Worm (Caenorhabditis elegans) whole organism, L2 larva: ENCODE data around the gene decr-1.1.

Source experiments
- C34F6.9 ChIP-seq: fragments of 150-350 bp; optimal IDR thresholded peaks from 2 replicates; lab custom pipeline; 2014; ENCODE audit warnings: missing biosample characterization, missing genetic modification characterization
- F13H6.1 ChIP-seq: sonication (generic microtip); optimal IDR thresholded peaks from 2 replicates; lab custom pipeline; 2016; ENCODE audit warnings: missing genetic modification characterization, missing compliant biosample characterization
- R02D3.7 ChIP-seq: fragments of 150-350 bp; optimal IDR thresholded peaks from 2 replicates; lab custom pipeline; 2014; ENCODE audit warnings: missing biosample characterization, missing genetic modification characterization
- Y55F3AM.14 ChIP-seq: fragments of 200-800 bp; sonication (Bioruptor generic); optimal IDR thresholded peaks from 2 replicates; lab custom pipeline; 2018; ENCODE audit warnings: mild to moderate bottlenecking, missing genetic modification characterization, missing compliant biosample characterization
- ZK546.5 ChIP-seq: sonication (generic microtip); optimal IDR thresholded peaks from 2 replicates; lab custom pipeline; 2017; ENCODE audit warnings: missing biosample characterization, missing genetic modification characterization
- aly-2 ChIP-seq: fragments of 150-350 bp; optimal IDR thresholded peaks from 2 replicates; lab custom pipeline; 2014; ENCODE audit warnings: missing biosample characterization, missing genetic modification characterization
- blmp-1 ChIP-seq: sonication (generic microtip); optimal IDR thresholded peaks from 2 replicates; lab custom pipeline; 2017; ENCODE audit warnings: missing genetic modification characterization, mild to moderate bottlenecking, missing compliant biosample characterization, antibody characterized with exemption, moderate library complexity; ENCODE audit not compliant: insufficient read depth
- crh-2 ChIP-seq: sonication (generic microtip); optimal IDR thresholded peaks from 2 replicates; lab custom pipeline; 2017; ENCODE audit warnings: missing biosample characterization, missing genetic modification characterization
- egl-27 ChIP-seq: sonication (generic microtip); optimal IDR thresholded peaks from 3 replicates; lab custom pipeline; 2017; ENCODE audit warnings: missing biosample characterization, missing genetic modification reagents, missing genetic modification characterization
- fos-1 ChIP-seq: fragments of 150-350 bp; optimal IDR thresholded peaks from 2 replicates; lab custom pipeline; 2014; ENCODE audit warnings: missing biosample characterization, missing genetic modification characterization
- gmeb-1 ChIP-seq: fragments of 150-350 bp; optimal IDR thresholded peaks from 2 replicates; lab custom pipeline; 2014; ENCODE audit warnings: missing biosample characterization, missing genetic modification characterization
- lin-11 ChIP-seq: fragments of 150-350 bp; sonication (generic microtip); optimal IDR thresholded peaks from 2 replicates; lab custom pipeline; 2014; ENCODE audit warnings: missing biosample characterization, missing genetic modification characterization, inconsistent platforms, mixed read lengths
- lin-39 ChIP-seq: fragments of 150-350 bp; optimal IDR thresholded peaks from 2 replicates; lab custom pipeline; 2014; ENCODE audit warnings: missing biosample characterization, missing genetic modification reagents, missing genetic modification characterization
- lsy-2 ChIP-seq, 2 experiments: fragments of 150-350 bp in 1 of 2; sonication (generic microtip) in 1 of 2; optimal IDR thresholded peaks; 2 replicates each; lab custom pipeline; 2014 to 2017; ENCODE audit warnings: missing biosample characterization in 2 of 2, missing genetic modification characterization in 2 of 2
- mbf-1 ChIP-seq: sonication (generic microtip); optimal IDR thresholded peaks from 2 replicates; lab custom pipeline; 2017; ENCODE audit warnings: missing biosample characterization, missing genetic modification characterization
- mdl-1 ChIP-seq, 2 experiments: fragments of 150-350 bp in 1 of 2; sonication (generic microtip) in 1 of 2; optimal IDR thresholded peaks; 2 replicates each; lab custom pipeline; 2017; ENCODE audit warnings: missing biosample characterization in 2 of 2, missing genetic modification characterization in 2 of 2
- nhr-10 ChIP-seq: sonication (generic microtip); optimal IDR thresholded peaks from 2 replicates; lab custom pipeline; 2017; ENCODE audit warnings: missing biosample characterization, missing genetic modification characterization
- nhr-129 ChIP-seq: fragments of 150-350 bp; optimal IDR thresholded peaks from 2 replicates; lab custom pipeline; 2014; ENCODE audit warnings: missing biosample characterization, missing genetic modification characterization
- nhr-23 ChIP-seq: fragments of 150-350 bp; optimal IDR thresholded peaks from 2 replicates; lab custom pipeline; 2014; ENCODE audit warnings: missing biosample characterization, missing genetic modification reagents, missing genetic modification characterization
- nhr-237 ChIP-seq: fragments of 150-350 bp; optimal IDR thresholded peaks from 2 replicates; lab custom pipeline; 2014; ENCODE audit warnings: missing biosample characterization, missing genetic modification characterization
- nhr-6 ChIP-seq: fragments of 150-350 bp; optimal IDR thresholded peaks from 2 replicates; lab custom pipeline; 2014; ENCODE audit warnings: missing biosample characterization, missing genetic modification characterization
- nhr-77 ChIP-seq: fragments of 150-350 bp; optimal IDR thresholded peaks from 2 replicates; lab custom pipeline; 2014; ENCODE audit warnings: missing biosample characterization, missing genetic modification characterization
- peb-1 ChIP-seq: fragments of 150-350 bp; optimal IDR thresholded peaks from 2 replicates; lab custom pipeline; 2014; ENCODE audit warnings: missing biosample characterization, missing genetic modification characterization
- sem-4 ChIP-seq: fragments of 150-350 bp; optimal IDR thresholded peaks from 2 replicates; lab custom pipeline; 2014; ENCODE audit warnings: missing biosample characterization, missing genetic modification reagents, missing genetic modification characterization
- skn-1 ChIP-seq: sonication (generic microtip); optimal IDR thresholded peaks from 2 replicates; lab custom pipeline; 2017; ENCODE audit warnings: missing biosample characterization, missing genetic modification characterization
- sma-3 ChIP-seq: sonication (generic microtip); optimal IDR thresholded peaks from 2 replicates; lab custom pipeline; 2016; ENCODE audit warnings: missing genetic modification reagents, missing genetic modification characterization, missing compliant biosample characterization
- sma-9 ChIP-seq, 2 experiments: fragments of 150-350 bp in 1 of 2; sonication (generic microtip) in 1 of 2; optimal IDR thresholded peaks; 2 replicates each; lab custom pipeline; 2014 to 2016; ENCODE audit warnings: missing genetic modification characterization in 2 of 2, mild to moderate bottlenecking in 1 of 2, missing biosample characterization in 1 of 2, missing compliant biosample characterization in 1 of 2, missing genetic modification reagents in 1 of 2, moderate library complexity in 1 of 2
- snpc-4 ChIP-seq: fragments of 150-350 bp; optimal IDR thresholded peaks from 2 replicates; lab custom pipeline; 2014; ENCODE audit warnings: missing biosample characterization, missing genetic modification characterization
- unc-39 ChIP-seq: fragments of 150-350 bp; optimal IDR thresholded peaks from 2 replicates; lab custom pipeline; 2014; ENCODE audit warnings: missing biosample characterization, missing genetic modification characterization
- unc-55 ChIP-seq: fragments of 150-350 bp; sonication (generic microtip); optimal IDR thresholded peaks from 3 replicates; lab custom pipeline; 2014; ENCODE audit warnings: missing biosample characterization, missing genetic modification reagents, missing genetic modification characterization
- unc-62 ChIP-seq: fragments of 150-350 bp; optimal IDR thresholded peaks from 2 replicates; lab custom pipeline; 2014; ENCODE audit warnings: missing biosample characterization, missing genetic modification reagents, missing genetic modification characterization
- ztf-1 ChIP-seq: fragments of 200-800 bp; sonication (Bioruptor generic); conservative IDR thresholded peaks from 2 replicates; pipeline ENCODE4 v1.3.6; 2022; ENCODE audit warnings: missing genetic modification characterization, missing compliant biosample characterization
- ztf-11 ChIP-seq: sonication (generic microtip); optimal IDR thresholded peaks from 2 replicates; lab custom pipeline; 2017; ENCODE audit warnings: missing biosample characterization, missing genetic modification characterization

Gene decr-1.1

ce11 chrV:13782190-13782589, at the start of gene decr-1.1:
TSS of gene decr-1.1 (plus strand) at chrV:13782399.
- no peak for TF ChIP-seq nhr-77 (tag; lab: Kevin White, UChicago)
- TF ChIP-seq nhr-129: peak; percentile 4
- peak; percentile 26 for TF ChIP-seq fos-1 (tag; lab: Kevin White, UChicago)
- no peak for TF ChIP-seq C34F6.9 (tag; lab: Kevin White, UChicago)
- peak; percentile 34 for TF ChIP-seq sma-9 (GFP tag; optimal IDR thresholded peaks at IDR 0.05; lab: Kevin White, UChicago)
- no peak for TF ChIP-seq sma-9 (tag; optimal IDR thresholded peaks at IDR 0.05; lab: Kevin White, UChicago)

DNA sequence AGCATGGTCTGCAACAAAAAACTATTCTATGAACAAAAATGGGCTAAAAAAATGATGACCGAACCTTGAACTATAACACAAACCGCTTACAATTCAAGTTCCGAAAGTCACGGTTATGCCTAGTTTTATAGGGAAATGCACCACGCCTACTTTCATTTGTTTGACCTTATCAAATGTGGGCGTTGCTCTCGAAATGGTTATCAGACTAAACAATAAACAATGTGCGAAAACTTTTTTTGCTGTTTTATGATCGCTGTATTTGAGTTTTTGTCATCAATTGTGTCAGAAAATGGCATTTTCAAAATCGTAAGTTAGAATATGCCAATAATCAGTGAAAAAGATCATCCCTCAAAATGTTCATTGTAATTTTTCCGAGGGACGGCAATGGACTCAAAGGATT, 46.1 kb upstream of the decr-1.1 start, which contains the start of gene F35E12.6:
Gene F35E12.6, minus strand, starts transcription at position 101 of the 400 bp plus-strand sequence.
- TF ChIP-seq lsy-2 (tag; optimal IDR thresholded peaks at IDR 0.05; lab: Kevin White, UChicago) (no peak), fos-1 (tag; lab: Kevin White, UChicago) (peak; percentile 19)

ce11 chrV:13738374-13738773, 43.8 kb upstream of the decr-1.1 start, which contains the start of gene irg-5:
TSS of gene irg-5 (minus strand) at chrV:13738474.
- TF ChIP-seq aly-2 (no peak), nhr-129 (no peak), blmp-1 (tag; lab: Kevin White, UChicago) (no peak), mdl-1 (tag; optimal IDR thresholded peaks at IDR 0.05; lab: Kevin White, UChicago) (no peak), crh-2 (tag; lab: Kevin White, UChicago) (no peak), sem-4 (tag; lab: Kevin White, UChicago) (no peak)

- TF ChIP-seq nhr-237 (no peak), nhr-6 (tag; lab: Kevin White, UChicago) (no peak), fos-1 (tag; lab: Kevin White, UChicago) (peak; percentile 51), sma-3 (GFP tag; lab: Kevin White, UChicago) (no peak), crh-2 (tag; lab: Kevin White, UChicago) (no peak), ztf-1 (GFP tag; lab: Robert Waterston, UW) (no peak), sma-9 (GFP tag; optimal IDR thresholded peaks at IDR 0.05; lab: Kevin White, UChicago) (peak; percentile 40), sma-9 (tag; optimal IDR thresholded peaks at IDR 0.05; lab: Kevin White, UChicago) (no peak), lsy-2 (tag; optimal IDR thresholded peaks at IDR 0.05; lab: Kevin White, UChicago) (no peak)
Observed at ce11 chrV:13739901-13740300, 42.3 kb upstream of the decr-1.1 start.

DNA sequence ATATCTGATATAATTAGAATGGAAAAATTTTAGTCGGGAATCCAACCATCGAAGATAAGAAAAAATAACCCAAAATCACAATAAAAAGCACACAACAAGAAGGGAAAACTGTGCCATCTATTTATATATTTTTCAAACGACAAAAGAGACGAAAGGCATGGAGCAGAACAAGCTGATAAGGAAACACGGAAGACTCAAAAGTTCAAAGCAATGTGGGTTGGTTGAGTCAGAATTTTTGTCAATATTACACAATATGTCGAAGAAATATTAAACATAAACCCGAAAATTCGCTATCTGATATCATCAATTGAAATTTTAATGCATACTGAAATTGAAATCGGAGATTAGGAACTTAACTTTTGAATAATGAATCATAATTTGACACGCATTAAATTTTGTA, 37.3 kb upstream of the decr-1.1 start, which contains the start of gene F35E12.9:
Gene F35E12.9, minus strand, starts transcription at position 227 of the 400 bp plus-strand sequence.
- TF ChIP-seq snpc-4 (tag; lab: Kevin White, UChicago) (no peak), sem-4 (tag; lab: Kevin White, UChicago) (no peak), lin-39 (tag; lab: Kevin White, UChicago) (no peak), sma-3 (GFP tag; lab: Kevin White, UChicago) (no peak), C34F6.9 (tag; lab: Kevin White, UChicago) (no peak), mdl-1 (tag; optimal IDR thresholded peaks at IDR 0.05; lab: Kevin White, UChicago) (no peak), nhr-23 (tag; lab: Kevin White, UChicago) (no peak), egl-27 (no peak), fos-1 (tag; lab: Kevin White, UChicago) (peak; percentile 98), nhr-129 (no peak), R02D3.7 (tag; lab: Kevin White, UChicago) (no peak), F13H6.1 (tag; lab: Kevin White, UChicago) (peak; percentile 3), aly-2 (no peak), skn-1 (tag; lab: Kevin White, UChicago) (peak; percentile 46), crh-2 (tag; lab: Kevin White, UChicago) (peak; percentile 20), mbf-1 (tag; lab: Kevin White, UChicago) (no peak), ztf-1 (GFP tag; lab: Robert Waterston, UW) (no peak), nhr-10 (tag; lab: Kevin White, UChicago) (no peak), Y55F3AM.14 (GFP tag; lab: Kevin White, UChicago) (no peak), unc-55 (GFP tag; lab: Kevin White, UChicago) (no peak), peb-1 (tag; lab: Kevin White, UChicago) (no peak), ZK546.5 (tag; lab: Kevin White, UChicago) (no peak), gmeb-1 (tag; lab: Kevin White, UChicago) (peak; percentile 40), sma-9 (GFP tag; optimal IDR thresholded peaks at IDR 0.05; lab: Kevin White, UChicago) (peak; percentile 22), sma-9 (tag; optimal IDR thresholded peaks at IDR 0.05; lab: Kevin White, UChicago) (no peak)

ce11 chrV:13748658-13749057, 33.5 kb upstream of the decr-1.1 start, which contains the start of gene F35E12.10:
TSS of gene F35E12.10 (minus strand) at chrV:13748758.
- TF ChIP-seq egl-27 (no peak), skn-1 (tag; lab: Kevin White, UChicago) (no peak), nhr-23 (tag; lab: Kevin White, UChicago) (no peak), snpc-4 (tag; lab: Kevin White, UChicago) (no peak), sma-3 (GFP tag; lab: Kevin White, UChicago) (no peak), blmp-1 (tag; lab: Kevin White, UChicago) (no peak), ztf-11 (no peak), unc-39 (tag; lab: Kevin White, UChicago) (no peak), Y55F3AM.14 (GFP tag; lab: Kevin White, UChicago) (no peak), lin-11 (tag; lab: Kevin White, UChicago) (no peak), unc-62 (GFP tag; lab: Kevin White, UChicago) (no peak), nhr-129 (no peak)
